Fruit fly (Drosophila melanogaster) whole organism, prepupa: ENCODE measurements around the gene eIF3a.
A peak's percentile ranks its signal among the peaks of the same experiment; 100 is the strongest.

Source experiments
- CG10631 ChIP-seq: fragments of 200-800 bp; sonication (Bioruptor generic); optimal IDR thresholded peaks from 2 replicates; lab custom pipeline; 2016; ENCODE audit warnings: missing biosample characterization, missing genetic modification characterization
- CG10669 ChIP-seq: fragments of 200-800 bp; sonication (Bioruptor generic); optimal IDR thresholded peaks from 3 replicates; lab custom pipeline; 2018; ENCODE audit warnings: missing biosample characterization, mild to moderate bottlenecking, missing genetic modification characterization, moderate library complexity
- CG11294 ChIP-seq: fragments of 200-800 bp; sonication (Bioruptor generic); IDR thresholded peaks from 2 replicates; pipeline ENCODE4 v1.3.6; 2022; ENCODE audit warnings: missing biosample characterization, missing genetic modification characterization
- CG11762 ChIP-seq: fragments of 200-800 bp; sonication (Bioruptor generic); optimal IDR thresholded peaks from 3 replicates; lab custom pipeline; 2016; ENCODE audit warnings: missing biosample characterization, missing genetic modification characterization; ENCODE audit not compliant: insufficient read depth
- CG11902 ChIP-seq: fragments of 200-800 bp; sonication (Bioruptor generic); optimal IDR thresholded peaks from 3 replicates; lab custom pipeline; 2016; ENCODE audit warnings: missing biosample characterization, missing genetic modification characterization
- CG15336 ChIP-seq: fragments of 200-800 bp; sonication (Bioruptor generic); IDR thresholded peaks from 2 replicates; pipeline ENCODE4 v1.3.6; 2022; ENCODE audit warnings: missing biosample characterization, missing genetic modification characterization
- CG1621 ChIP-seq: fragments of 200-800 bp; sonication (Bioruptor generic); optimal IDR thresholded peaks from 3 replicates; lab custom pipeline; 2018; ENCODE audit warnings: missing biosample characterization, mild to moderate bottlenecking, missing genetic modification characterization
- CG16779 ChIP-seq: fragments of 200-800 bp; sonication (Bioruptor generic); optimal IDR thresholded peaks from 3 replicates; lab custom pipeline; 2017; ENCODE audit warnings: missing biosample characterization, mild to moderate bottlenecking, missing genetic modification characterization
- CG3032 ChIP-seq: fragments of 200-800 bp; optimal IDR thresholded peaks from 2 replicates; lab custom pipeline; 2019; ENCODE audit warnings: missing biosample characterization, mild to moderate bottlenecking, missing genetic modification characterization, moderate library complexity
- CG31627 ChIP-seq: fragments of 200-800 bp; sonication (Bioruptor generic); optimal IDR thresholded peaks from 3 replicates; lab custom pipeline; 2016; ENCODE audit warnings: missing biosample characterization, missing genetic modification characterization
- CG32006 ChIP-seq: fragments of 200-800 bp; sonication (Bioruptor generic); optimal IDR thresholded peaks from 3 replicates; lab custom pipeline; 2017; ENCODE audit warnings: missing biosample characterization, mild to moderate bottlenecking, missing genetic modification characterization
- CG34406 ChIP-seq: fragments of 200-800 bp; sonication (Bioruptor generic); optimal IDR thresholded peaks from 3 replicates; lab custom pipeline; 2016; ENCODE audit warnings: missing biosample characterization, missing genetic modification characterization
- CG3919 ChIP-seq: fragments of 200-800 bp; sonication (Bioruptor generic); optimal IDR thresholded peaks from 3 replicates; lab custom pipeline; 2016; ENCODE audit warnings: missing biosample characterization, missing genetic modification characterization
- CG6163 ChIP-seq: fragments of 200-800 bp; sonication (Bioruptor generic); IDR thresholded peaks from 3 replicates; pipeline ENCODE4 v1.3.6; 2022; ENCODE audit warnings: missing biosample characterization, missing genetic modification characterization
- CG6276 ChIP-seq: fragments of 200-800 bp; sonication (Bioruptor generic); optimal IDR thresholded peaks from 2 replicates; lab custom pipeline; 2017; ENCODE audit warnings: missing biosample characterization, mild to moderate bottlenecking, missing genetic modification characterization
- CG6792 ChIP-seq: fragments of 200-800 bp; sonication (Bioruptor generic); optimal IDR thresholded peaks from 3 replicates; lab custom pipeline; 2016; ENCODE audit warnings: missing biosample characterization, missing genetic modification characterization
- CG6808 ChIP-seq: fragments of 200-800 bp; sonication (Bioruptor generic); optimal IDR thresholded peaks from 3 replicates; lab custom pipeline; 2017; ENCODE audit warnings: missing biosample characterization, missing genetic modification characterization, mild to moderate bottlenecking, moderate library complexity, missing genetic modification reagents
- CG6854 ChIP-seq: fragments of 200-800 bp; sonication (Bioruptor generic); optimal IDR thresholded peaks from 2 replicates; lab custom pipeline; 2017; ENCODE audit warnings: missing biosample characterization, mild to moderate bottlenecking, missing genetic modification characterization
- CG7368 ChIP-seq: fragments of 200-800 bp; sonication (Bioruptor generic); optimal IDR thresholded peaks from 3 replicates; lab custom pipeline; 2016; ENCODE audit warnings: missing biosample characterization, missing genetic modification characterization
- CG8119 ChIP-seq: fragments of 200-800 bp; sonication (Bioruptor generic); IDR thresholded peaks from 3 replicates; pipeline ENCODE4 v1.3.6; 2022; ENCODE audit warnings: missing biosample characterization, missing genetic modification characterization
- CG9139 ChIP-seq: fragments of 200-800 bp; sonication (Bioruptor generic); optimal IDR thresholded peaks from 3 replicates; lab custom pipeline; 2017; ENCODE audit warnings: missing biosample characterization, mild to moderate bottlenecking, missing genetic modification characterization
- Eip75B ChIP-seq: fragments of 200-800 bp; sonication (Bioruptor generic); optimal IDR thresholded peaks from 3 replicates; lab custom pipeline; 2016; ENCODE audit warnings: missing biosample characterization, missing genetic modification characterization
- Eip78C ChIP-seq: fragments of 200-800 bp; sonication (Bioruptor generic); peaks from one replicate; lab custom pipeline; 2016; ENCODE audit warnings: missing biosample characterization, missing genetic modification characterization
- Eip93F ChIP-seq: fragments of 200-800 bp; sonication (Bioruptor generic); optimal IDR thresholded peaks from 2 replicates; lab custom pipeline; 2016; ENCODE audit warnings: missing biosample characterization, mild to moderate bottlenecking, missing genetic modification characterization
- Ets21C ChIP-seq: fragments of 200-800 bp; sonication (Bioruptor generic); optimal IDR thresholded peaks from 3 replicates; lab custom pipeline; 2016; ENCODE audit warnings: missing biosample characterization, missing genetic modification characterization
- Ets96B ChIP-seq: fragments of 200-800 bp; optimal IDR thresholded peaks from 2 replicates; lab custom pipeline; 2019; ENCODE audit warnings: missing biosample characterization, mild to moderate bottlenecking, missing genetic modification characterization, moderate library complexity
- Hr38 ChIP-seq: sonication (Bioruptor generic); optimal IDR thresholded peaks from 2 replicates; lab custom pipeline; 2016; ENCODE audit warnings: missing biosample characterization, missing genetic modification characterization
- Hr39 ChIP-seq: fragments of 200-800 bp; sonication (Bioruptor generic); optimal IDR thresholded peaks from 2 replicates; lab custom pipeline; 2016; ENCODE audit warnings: missing biosample characterization, missing genetic modification characterization
- Hr4 ChIP-seq: fragments of 200-800 bp; sonication (Bioruptor generic); optimal IDR thresholded peaks from 3 replicates; lab custom pipeline; 2016; ENCODE audit warnings: missing biosample characterization, missing genetic modification characterization
- Lpt ChIP-seq: fragments of 200-800 bp; sonication (Bioruptor generic); optimal IDR thresholded peaks from 3 replicates; lab custom pipeline; 2016; ENCODE audit warnings: missing biosample characterization, missing genetic modification characterization
- Met ChIP-seq: fragments of 200-800 bp; sonication (Bioruptor generic); optimal IDR thresholded peaks from 3 replicates; lab custom pipeline; 2016; ENCODE audit warnings: missing biosample characterization, missing genetic modification characterization
- OdsH ChIP-seq: fragments of 200-800 bp; sonication (Bioruptor generic); optimal IDR thresholded peaks from 3 replicates; lab custom pipeline; 2016; ENCODE audit warnings: missing biosample characterization, missing genetic modification characterization
- Smox ChIP-seq: fragments of 200-800 bp; sonication (Bioruptor generic); optimal IDR thresholded peaks from 3 replicates; lab custom pipeline; 2016; ENCODE audit warnings: missing biosample characterization, missing genetic modification characterization
- Sox102F ChIP-seq: fragments of 200-800 bp; sonication (Bioruptor generic); optimal IDR thresholded peaks from 2 replicates; lab custom pipeline; 2016; ENCODE audit warnings: missing biosample characterization, mild to moderate bottlenecking, missing genetic modification characterization
- Sox14 ChIP-seq: fragments of 200-800 bp; sonication (Bioruptor generic); optimal IDR thresholded peaks from 3 replicates; lab custom pipeline; 2016; ENCODE audit warnings: missing biosample characterization, missing genetic modification characterization
- achi ChIP-seq: fragments of 200-800 bp; sonication (Bioruptor generic); optimal IDR thresholded peaks from 3 replicates; lab custom pipeline; 2016; ENCODE audit warnings: missing biosample characterization, missing genetic modification characterization
- acj6 ChIP-seq: fragments of 200-800 bp; sonication (Bioruptor generic); optimal IDR thresholded peaks from 3 replicates; lab custom pipeline; 2016; ENCODE audit warnings: missing biosample characterization, missing genetic modification characterization
- cyc ChIP-seq: fragments of 200-800 bp; sonication (Bioruptor generic); optimal IDR thresholded peaks from 3 replicates; lab custom pipeline; 2016; ENCODE audit warnings: missing biosample characterization, missing genetic modification characterization
- dsx ChIP-seq: fragments of 200-800 bp; optimal IDR thresholded peaks from 3 replicates; lab custom pipeline; 2019; ENCODE audit warnings: missing biosample characterization, mild to moderate bottlenecking, missing genetic modification characterization, moderate library complexity; ENCODE audit not compliant: poor library complexity, severe bottlenecking
- eg ChIP-seq: fragments of 200-800 bp; sonication (Bioruptor generic); IDR thresholded peaks from 3 replicates; pipeline ENCODE4 v1.3.6; 2022; ENCODE audit warnings: missing biosample characterization, missing genetic modification characterization
- esn ChIP-seq: fragments of 200-800 bp; sonication (Bioruptor generic); optimal IDR thresholded peaks from 2 replicates; lab custom pipeline; 2016; ENCODE audit warnings: missing biosample characterization, mild to moderate bottlenecking, missing genetic modification characterization, moderate library complexity
- fd85E ChIP-seq: fragments of 200-800 bp; sonication (Bioruptor generic); optimal IDR thresholded peaks from 3 replicates; lab custom pipeline; 2016; ENCODE audit warnings: missing biosample characterization, missing genetic modification characterization
- fkh ChIP-seq: fragments of 200-800 bp; sonication (Bioruptor generic); optimal IDR thresholded peaks from 3 replicates; lab custom pipeline; 2017; ENCODE audit warnings: missing biosample characterization, mild to moderate bottlenecking, missing genetic modification characterization, moderate library complexity
- lz ChIP-seq: fragments of 200-800 bp; sonication (Bioruptor generic); optimal IDR thresholded peaks from 3 replicates; lab custom pipeline; 2016; ENCODE audit warnings: missing biosample characterization, missing genetic modification characterization
- net ChIP-seq: fragments of 200-800 bp; sonication (Bioruptor generic); optimal IDR thresholded peaks from 3 replicates; lab custom pipeline; 2016; ENCODE audit warnings: missing biosample characterization, missing genetic modification characterization
- pdm3 ChIP-seq: fragments of 200-800 bp; sonication (Bioruptor generic); optimal IDR thresholded peaks from 3 replicates; lab custom pipeline; 2016; ENCODE audit warnings: missing biosample characterization, missing genetic modification characterization
- salr ChIP-seq, 2 experiments: fragments of 200-800 bp; sonication (Bioruptor generic); optimal IDR thresholded peaks; 3 replicates each; lab custom pipeline; 2016 to 2018; ENCODE audit warnings: missing biosample characterization in 2 of 2, missing genetic modification characterization in 2 of 2, mild to moderate bottlenecking in 1 of 2
- ss ChIP-seq, 2 experiments: fragments of 200-800 bp; sonication (Bioruptor generic); optimal IDR thresholded peaks; 2 replicates in 1 of 2; 3 replicates in 1 of 2; lab custom pipeline; 2017 to 2018; ENCODE audit warnings: mild to moderate bottlenecking in 2 of 2, missing biosample characterization in 2 of 2, missing genetic modification characterization in 2 of 2, moderate library complexity in 1 of 2
- svp ChIP-seq: fragments of 200-800 bp; sonication (Bioruptor generic); peaks from one replicate; lab custom pipeline; 2016; ENCODE audit warnings: missing biosample characterization, missing genetic modification characterization
- topi ChIP-seq: fragments of 200-800 bp; sonication (Bioruptor generic); optimal IDR thresholded peaks from 3 replicates; lab custom pipeline; 2016; ENCODE audit warnings: missing biosample characterization, missing genetic modification characterization
- vri ChIP-seq: fragments of 200-800 bp; sonication (Bioruptor generic); optimal IDR thresholded peaks from 3 replicates; lab custom pipeline; 2016; ENCODE audit warnings: missing biosample characterization, mild to moderate bottlenecking, missing genetic modification characterization

eIF3a gene

DNA sequence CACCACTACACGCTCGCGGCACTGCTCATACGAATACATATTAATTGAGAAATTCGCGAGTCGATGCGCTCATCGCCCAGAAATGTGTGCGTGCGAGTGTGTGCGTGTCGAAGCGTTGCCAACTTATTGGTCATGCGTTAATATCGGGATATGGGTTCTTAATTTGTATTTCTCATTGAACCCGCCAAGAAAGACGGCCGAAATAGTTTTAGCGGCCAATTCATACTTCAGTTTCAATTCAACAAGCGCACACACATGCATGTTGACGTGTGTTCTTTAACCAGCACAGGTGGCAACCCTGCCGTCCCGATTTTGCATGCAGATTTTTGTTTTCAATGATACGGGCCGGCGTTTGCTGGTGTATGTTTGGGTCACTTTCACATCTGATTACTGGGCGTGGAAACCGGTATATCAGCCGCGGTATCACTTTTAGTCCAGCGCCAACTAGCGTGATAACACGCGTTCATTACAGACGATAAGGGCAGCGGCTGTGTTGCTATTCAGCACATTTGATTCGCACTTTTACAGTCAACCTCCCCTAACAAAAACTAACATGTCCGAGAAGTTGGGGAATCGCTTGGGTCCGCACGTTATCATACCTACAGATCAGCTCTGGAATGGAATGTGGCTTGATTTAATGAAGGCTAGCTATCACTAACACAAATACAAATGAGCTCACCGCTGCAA, 29.8 kb downstream of the eIF3a start:
- TF ChIP-seq dsx (GFP tag; lab: Kevin White, UChicago) = peak; percentile 32
- TF ChIP-seq eg = peak; percentile 35
- TF ChIP-seq fd85E = no peak
- TF ChIP-seq CG10631 (GFP tag; lab: Kevin White, UChicago) = peak; percentile 37
- TF ChIP-seq acj6 (GFP tag; lab: Kevin White, UChicago) = peak; percentile 40
- TF ChIP-seq vri (GFP tag; lab: Kevin White, UChicago) = peak; percentile 95
- no peak for TF ChIP-seq Lpt
- no peak for TF ChIP-seq CG11294 (GFP tag; lab: Robert Waterston, UW)
- TF ChIP-seq CG6808 (GFP tag; lab: Kevin White, UChicago) = no peak
- TF ChIP-seq Hr4 (GFP tag; lab: Kevin White, UChicago) = peak; percentile 45
- no peak for TF ChIP-seq CG8119 (GFP tag; lab: Robert Waterston, UW)
- TF ChIP-seq net (GFP tag; lab: Kevin White, UChicago) = peak; percentile 49
- peak; percentile 38 for TF ChIP-seq achi (GFP tag; lab: Kevin White, UChicago)
- peak; percentile 35 for TF ChIP-seq CG34406
- TF ChIP-seq Eip78C (GFP tag; lab: Kevin White, UChicago) = peak; percentile 86
- no peak for TF ChIP-seq Hr38 (GFP tag; lab: Kevin White, UChicago)
- peak; percentile 50 for TF ChIP-seq CG32006 (GFP tag; lab: Kevin White, UChicago)
- TF ChIP-seq Eip75B (GFP tag; lab: Kevin White, UChicago) = peak; percentile 57
- peak; percentile 0 for TF ChIP-seq Ets96B
- TF ChIP-seq esn (GFP tag; lab: Kevin White, UChicago) = peak; percentile 66
- TF ChIP-seq CG6163 (GFP tag; lab: Robert Waterston, UW) = peak; percentile 65
- peak; percentile 49 for TF ChIP-seq topi
- TF ChIP-seq svp (GFP tag; lab: Kevin White, UChicago) = peak; percentile 92
- TF ChIP-seq CG6854 (GFP tag; lab: Kevin White, UChicago) = peak; percentile 2
- peak; percentile 19 for TF ChIP-seq Eip93F
- peak; percentile 45 for TF ChIP-seq CG15336 (GFP tag; lab: Robert Waterston, UW)
- TF ChIP-seq CG11902 (GFP tag; lab: Kevin White, UChicago) = peak; percentile 9
- no peak for TF ChIP-seq CG16779 (tag; lab: Kevin White, UChicago)
- TF ChIP-seq CG10669 = no peak
- no peak for TF ChIP-seq CG9139 (GFP tag; lab: Kevin White, UChicago)
- TF ChIP-seq ss (GFP tag; optimal IDR thresholded peaks at IDR 0.05; lab: Kevin White, UChicago) = peak; percentile 29 to 36
- TF ChIP-seq CG31627 = peak; percentile 47
- TF ChIP-seq fkh (GFP tag; lab: Kevin White, UChicago) = no peak
- TF ChIP-seq Smox (GFP tag; lab: Kevin White, UChicago) = peak; percentile 47
- TF ChIP-seq Met (GFP tag; lab: Kevin White, UChicago) = no peak
- peak; percentile 49 for TF ChIP-seq CG6792 (GFP tag; lab: Kevin White, UChicago)
- TF ChIP-seq salr (GFP tag; optimal IDR thresholded peaks at IDR 0.05; lab: Kevin White, UChicago) = peak; percentile 1 to 43
- peak; percentile 55 for TF ChIP-seq CG7368
- TF ChIP-seq CG11762 (GFP tag; lab: Kevin White, UChicago) = peak; percentile 25
- TF ChIP-seq Sox14 (GFP tag; lab: Kevin White, UChicago) = peak; percentile 29
- peak; percentile 59 for TF ChIP-seq pdm3 (GFP tag; lab: Kevin White, UChicago)
- TF ChIP-seq CG3919 (GFP tag; lab: Kevin White, UChicago) = peak; percentile 51
- no peak for TF ChIP-seq Sox102F (GFP tag; lab: Kevin White, UChicago)
- peak; percentile 45 for TF ChIP-seq Ets21C (GFP tag; lab: Kevin White, UChicago)
- TF ChIP-seq Hr39 (GFP tag; lab: Kevin White, UChicago) = no peak
- TF ChIP-seq lz = peak; percentile 28
- peak; percentile 41 for TF ChIP-seq OdsH (GFP tag; lab: Kevin White, UChicago)
- peak; percentile 26 for TF ChIP-seq CG6276 (GFP tag; lab: Kevin White, UChicago)
- TF ChIP-seq cyc = peak; percentile 43
- peak; percentile 3 for TF ChIP-seq CG3032 (tag; lab: Kevin White, UChicago)
- no peak for TF ChIP-seq CG1621 (tag; lab: Kevin White, UChicago)
